Fruit fly (Drosophila melanogaster): ENCODE data around the gene CG1236.

The CG1236 gene

dm6 chr3R:5746646-5747045 is 10.1 kb downstream of the CG1236 start:
- TF ChIP-seq CG8478 (optimal IDR thresholded peaks at IDR 0.05) (no peak), CTCF (optimal IDR thresholded peaks at IDR 0.05) (no peak)

dm6 chr3R:5754594-5754993 is 18.0 kb downstream of the CG1236 start, which contains the start of gene Dcps:
Dcps (minus strand) TSS chr3R:5754774.
- no peak for TF ChIP-seq CTCF (optimal IDR thresholded peaks at IDR 0.05)
- no peak for TF ChIP-seq CG8478 (optimal IDR thresholded peaks at IDR 0.05)

dm6 chr3R:5758624-5759209 is 22.2 kb downstream of the CG1236 start, which contains the start of gene Sec8:
Sec8 (minus strand) TSS chr3R:5758997.
- no peak for TF ChIP-seq CTCF (optimal IDR thresholded peaks at IDR 0.05)
- no peak for TF ChIP-seq CG8478 (optimal IDR thresholded peaks at IDR 0.05)

- TF ChIP-seq CTCF (optimal IDR thresholded peaks at IDR 0.05) (no peak), CG8478 (optimal IDR thresholded peaks at IDR 0.05) (no peak)
These were observed 24.4 kb downstream of the CG1236 start for dm6 chr3R:5760980-5761379.

- no peak for TF ChIP-seq CTCF (optimal IDR thresholded peaks at IDR 0.05)
- TF ChIP-seq CG8478 (optimal IDR thresholded peaks at IDR 0.05), result no peak
These were observed 35.2 kb downstream of the CG1236 start for dm6 chr3R:5771614-5772202.

dm6 chr3R:5772433-5772832 is 35.9 kb downstream of the CG1236 start:
- TF ChIP-seq CTCF (optimal IDR thresholded peaks at IDR 0.05) (peak; percentile 29 to 47), CG8478 (optimal IDR thresholded peaks at IDR 0.05) (no peak)

- no peak for TF ChIP-seq CG8478 (optimal IDR thresholded peaks at IDR 0.05)
- TF ChIP-seq CTCF (optimal IDR thresholded peaks at IDR 0.05), result peak; percentile 63 to 77
These were observed 42.4 kb downstream of the CG1236 start, which contains the start of gene jagn for dm6 chr3R:5778731-5779593. jagn (plus strand) TSS chr3R:5779315.

dm6 chr3R:5780976-5781375 is 44.4 kb downstream of the CG1236 start, which contains the start of gene CG2082:
CG2082 (minus strand) TSS chr3R:5781076.
- no peak for TF ChIP-seq CG8478 (optimal IDR thresholded peaks at IDR 0.05)
- no peak for TF ChIP-seq CTCF (optimal IDR thresholded peaks at IDR 0.05)

- TF ChIP-seq CTCF (optimal IDR thresholded peaks at IDR 0.05), result no peak
- no peak for TF ChIP-seq CG8478 (optimal IDR thresholded peaks at IDR 0.05)
These were observed 44.9 kb downstream of the CG1236 start, which contains the start of gene kat-60L1 for dm6 chr3R:5781462-5781861. kat-60L1 (plus strand) TSS chr3R:5781762.
